Fruit fly (Drosophila melanogaster) whole organism: ENCODE data around the gene Acbp1.

Experiments used
- CG8478 ChIP-seq: fragments of >200 bp; optimal IDR thresholded peaks from 2 replicates; lab custom pipeline; 2018; ENCODE audit warnings: inconsistent platforms
- Dll ChIP-seq: fragments of >200 bp; optimal IDR thresholded peaks from 2 replicates; lab custom pipeline; 2017
- EcR ChIP-seq, 2 experiments: fragments of >200 bp; optimal IDR thresholded peaks; 2 replicates each; lab custom pipeline; 2017; ENCODE audit warnings: missing biosample characterization in 2 of 2, missing genetic modification characterization in 2 of 2, missing genetic modification reagents in 2 of 2
- pan ChIP-seq: fragments of >200 bp; optimal IDR thresholded peaks from 2 replicates; lab custom pipeline; 2017
- psq ChIP-seq: fragments of >200 bp; optimal IDR thresholded peaks from 2 replicates; lab custom pipeline; 2017
- usp ChIP-seq: fragments of >200 bp; optimal IDR thresholded peaks from 2 replicates; lab custom pipeline; 2017; ENCODE audit warnings: missing biosample characterization, missing genetic modification characterization, mixed read lengths

Acbp1 gene

dm6 chr2L:8128911-8129310 lies 33.3 kb downstream of the Acbp1 start:
- TF ChIP-seq CG8478 (lab: Kevin White, UChicago) (no peak), psq (lab: Kevin White, UChicago) (no peak), EcR (GFP tag; optimal IDR thresholded peaks at IDR 0.05; lab: Kevin White, UChicago) (no peak), usp (GFP tag; lab: Kevin White, UChicago) (no peak), pan (lab: Kevin White, UChicago) (no peak), Dll (lab: Kevin White, UChicago) (no peak)

DNA sequence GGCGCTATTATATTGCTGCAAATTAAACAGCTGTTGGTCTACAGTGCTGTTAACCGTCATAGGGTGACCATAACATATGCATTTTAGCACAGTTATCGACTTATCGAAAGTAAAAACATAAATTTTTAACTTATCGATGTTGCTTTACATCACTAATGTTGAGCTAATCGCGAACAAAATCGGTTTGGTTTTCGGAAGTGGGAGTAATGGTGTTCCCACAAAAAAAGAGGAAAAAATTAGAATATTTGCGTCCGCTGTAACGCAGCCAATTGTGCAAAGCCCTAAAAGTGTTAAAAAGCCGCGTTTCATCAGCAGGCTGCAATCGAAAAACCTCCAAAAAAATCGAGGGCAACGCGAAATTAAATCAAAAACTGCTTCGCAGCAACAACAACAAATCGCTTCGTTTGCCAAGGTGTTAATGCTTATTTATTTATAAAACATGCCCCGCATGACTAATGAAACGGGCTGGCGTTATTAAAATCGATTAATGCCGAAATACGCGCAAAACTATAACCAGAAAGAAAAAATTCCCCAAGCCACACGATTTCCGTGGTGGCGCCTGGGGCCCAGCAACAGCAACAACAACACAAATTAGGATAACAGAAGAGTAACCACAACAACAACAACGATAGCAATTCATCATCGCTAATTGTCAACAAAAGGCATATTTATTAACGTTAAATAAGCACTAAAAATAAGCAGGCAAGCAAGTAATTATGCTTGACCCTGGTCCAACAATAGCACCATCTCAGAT lies 35.2 kb downstream of the Acbp1 start, which contains the start of the genes CG12375 and CG8668:
TSS of gene CG12375 (minus strand) at position 42 of the 754 bp plus-strand sequence.
TSS of gene CG8668 (plus strand) at position 153 of the 754 bp plus-strand sequence.
- TF ChIP-seq usp (GFP tag; lab: Kevin White, UChicago) (no peak), EcR (GFP tag; optimal IDR thresholded peaks at IDR 0.05; lab: Kevin White, UChicago) (no peak), pan (lab: Kevin White, UChicago) (no peak), CG8478 (lab: Kevin White, UChicago) (no peak), Dll (lab: Kevin White, UChicago) (no peak), psq (lab: Kevin White, UChicago) (no peak)

- TF ChIP-seq pan (lab: Kevin White, UChicago) (no peak), usp (GFP tag; lab: Kevin White, UChicago) (no peak), CG8478 (lab: Kevin White, UChicago) (no peak), psq (lab: Kevin White, UChicago) (no peak), Dll (lab: Kevin White, UChicago) (no peak), EcR (GFP tag; optimal IDR thresholded peaks at IDR 0.05; lab: Kevin White, UChicago) (no peak)
Observed at dm6 chr2L:8123711-8124379, 38.4 kb downstream of the Acbp1 start, which contains the start of the genes mon2 and CG8673. TSS of gene mon2 (minus strand) at chr2L:8124010. TSS of gene CG8673 (plus strand) at chr2L:8124329.

- TF ChIP-seq EcR (GFP tag; optimal IDR thresholded peaks at IDR 0.05; lab: Kevin White, UChicago) = no peak
- no peak for TF ChIP-seq CG8478 (lab: Kevin White, UChicago)
- TF ChIP-seq pan (lab: Kevin White, UChicago) = no peak
- no peak for TF ChIP-seq psq (lab: Kevin White, UChicago)
- TF ChIP-seq Dll (lab: Kevin White, UChicago) = no peak
Observed at dm6 chr2L:8116632-8117193, 45.5 kb downstream of the Acbp1 start.
